Fruit fly (Drosophila melanogaster): ENCODE results near the gene Nubp2.

Gene Nubp2

DNA sequence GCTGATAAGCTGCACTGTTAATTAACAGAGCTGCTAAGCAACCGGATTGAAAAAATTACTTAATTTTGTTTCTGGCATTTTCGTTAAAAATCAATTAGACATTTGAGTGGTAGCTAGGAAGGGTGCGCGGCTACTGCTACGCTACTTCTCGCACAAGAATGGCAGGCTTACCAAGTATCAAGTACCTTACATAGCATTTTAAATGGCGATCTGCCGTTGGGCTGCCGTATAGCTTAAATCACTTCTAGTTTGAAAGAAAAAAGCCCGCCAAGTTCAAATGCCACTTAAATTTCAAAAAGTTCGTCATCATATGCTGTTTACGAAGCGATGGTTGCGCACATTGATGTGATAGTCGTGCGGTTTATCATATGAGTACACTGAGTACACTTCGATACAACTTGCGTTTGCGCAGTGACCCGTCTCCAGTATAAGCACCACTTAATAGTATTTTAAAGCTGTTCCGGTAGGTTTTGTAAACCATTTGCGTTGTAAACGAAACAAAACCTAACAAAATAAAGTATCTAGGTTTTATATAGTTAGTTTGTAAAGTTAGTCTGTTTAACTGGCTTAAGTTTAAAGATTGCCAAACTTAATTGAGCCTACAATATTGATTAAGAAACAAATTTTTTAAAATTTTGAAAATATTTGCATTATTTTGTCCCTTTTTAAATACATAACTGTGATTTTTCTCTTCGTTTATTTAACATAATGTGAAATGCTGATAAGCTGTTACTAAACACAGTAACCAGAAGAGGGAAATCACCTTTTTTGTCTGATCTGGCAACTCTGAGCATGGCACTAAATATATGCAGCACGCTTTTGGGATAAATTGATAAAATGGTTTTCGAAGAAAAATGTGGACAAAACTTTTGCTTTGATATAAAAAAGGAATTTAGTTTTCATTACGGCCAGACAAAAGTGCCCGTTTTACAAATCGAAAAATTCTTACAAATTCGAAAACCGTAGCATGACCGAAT, 14.9 kb downstream of the Nubp2 start:
- no peak for TF ChIP-seq ovo (GFP tag; optimal IDR thresholded peaks at IDR 0.05)
- no peak for TF ChIP-seq tj (GFP tag; optimal IDR thresholded peaks at IDR 0.05)
- TF ChIP-seq CG1620 (GFP tag; optimal IDR thresholded peaks at IDR 0.05): no peak
- TF ChIP-seq Crg-1 (GFP tag; optimal IDR thresholded peaks at IDR 0.05): no peak
- TF ChIP-seq bab1 (GFP tag; optimal IDR thresholded peaks at IDR 0.05): peak; percentile 4

DNA sequence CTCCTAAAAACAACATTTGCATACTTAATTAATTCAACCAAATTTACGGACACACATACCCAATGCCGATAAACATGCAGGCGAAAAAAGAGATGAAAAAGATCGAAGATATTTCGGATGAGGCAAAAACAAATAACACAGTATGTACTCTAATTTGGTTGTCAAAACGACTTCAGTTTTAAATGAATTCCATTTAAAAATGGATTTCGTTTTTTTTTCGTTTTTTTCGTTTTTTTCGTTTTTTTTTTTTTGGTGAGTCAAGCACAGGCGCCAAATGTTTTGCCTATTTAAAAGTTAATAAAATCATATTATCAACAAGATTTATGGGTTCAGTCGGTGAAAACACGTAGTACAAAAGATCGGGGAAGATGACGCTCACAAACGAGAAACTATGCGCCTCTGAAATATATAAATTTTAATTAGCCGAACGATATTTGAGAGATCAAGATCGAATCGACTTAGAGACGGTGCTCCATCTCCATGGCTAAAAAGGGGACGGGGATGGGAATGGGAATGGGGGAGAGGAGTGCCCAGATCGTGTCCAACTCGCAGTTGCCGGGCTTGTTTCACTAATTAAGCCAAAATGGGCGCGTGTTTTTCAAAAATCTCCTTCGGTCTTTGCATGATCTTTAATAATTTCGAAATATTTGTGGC, 22.0 kb downstream of the Nubp2 start:
- TF ChIP-seq CG33017 (tag; optimal IDR thresholded peaks at IDR 0.05) (no peak), Crg-1 (GFP tag; optimal IDR thresholded peaks at IDR 0.05) (no peak), Clk (GFP tag; optimal IDR thresholded peaks at IDR 0.05) (no peak), Hr96 (GFP tag; optimal IDR thresholded peaks at IDR 0.05) (no peak), tj (GFP tag; optimal IDR thresholded peaks at IDR 0.05) (no peak), CG7045 (GFP tag; optimal IDR thresholded peaks at IDR 0.05) (no peak), CG1620 (GFP tag; optimal IDR thresholded peaks at IDR 0.05) (no peak), ovo (GFP tag; optimal IDR thresholded peaks at IDR 0.05) (no peak), toe (GFP tag; optimal IDR thresholded peaks at IDR 0.05) (no peak)

DNA sequence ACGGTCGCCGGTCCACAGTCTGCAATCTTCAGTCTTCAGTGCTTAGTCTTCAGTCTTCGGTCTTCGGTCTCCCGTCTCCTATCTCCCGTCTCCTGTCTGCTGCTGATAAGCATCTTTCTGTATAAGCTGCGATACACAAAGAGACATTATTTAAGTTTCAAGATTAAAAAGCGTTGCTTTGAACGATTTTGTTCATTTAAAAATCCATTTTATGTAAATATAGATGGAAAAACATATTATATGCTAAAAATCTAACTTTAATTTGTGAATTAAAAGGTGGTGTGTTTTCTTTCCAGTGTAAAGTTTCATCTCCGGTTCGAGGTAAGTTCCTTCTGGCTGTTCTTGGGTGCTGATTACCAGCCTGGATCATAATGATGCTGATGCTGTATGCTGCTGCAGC, 23.0 kb downstream of the Nubp2 start:
- no peak for TF ChIP-seq toe (GFP tag; optimal IDR thresholded peaks at IDR 0.05)
- no peak for TF ChIP-seq Crg-1 (GFP tag; optimal IDR thresholded peaks at IDR 0.05)
- no peak for TF ChIP-seq CG12768 (GFP tag; optimal IDR thresholded peaks at IDR 0.05)
- TF ChIP-seq Hr96 (GFP tag; optimal IDR thresholded peaks at IDR 0.05): no peak
- no peak for TF ChIP-seq bab1 (GFP tag; optimal IDR thresholded peaks at IDR 0.05)
- no peak for TF ChIP-seq CG5204 (GFP tag; optimal IDR thresholded peaks at IDR 0.05)
- TF ChIP-seq cic (GFP tag; optimal IDR thresholded peaks at IDR 0.05): no peak
- TF ChIP-seq CG14711 (tag; optimal IDR thresholded peaks at IDR 0.05): no peak
- no peak for TF ChIP-seq CG1620 (GFP tag; optimal IDR thresholded peaks at IDR 0.05)
- TF ChIP-seq CG7101 (tag; optimal IDR thresholded peaks at IDR 0.05): no peak
- no peak for TF ChIP-seq ovo (GFP tag; optimal IDR thresholded peaks at IDR 0.05)
- TF ChIP-seq CG7045 (GFP tag; optimal IDR thresholded peaks at IDR 0.05): no peak
- no peak for TF ChIP-seq Clk (GFP tag; optimal IDR thresholded peaks at IDR 0.05)
- TF ChIP-seq tj (GFP tag; optimal IDR thresholded peaks at IDR 0.05): no peak
- TF ChIP-seq kay (GFP tag; ENCODE audit: borderline replicate concordance): no peak
- no peak for TF ChIP-seq Mnt (GFP tag; optimal IDR thresholded peaks at IDR 0.05)
- no peak for TF ChIP-seq CG33017 (tag; optimal IDR thresholded peaks at IDR 0.05)
- TF ChIP-seq pad (GFP tag; optimal IDR thresholded peaks at IDR 0.05): no peak
- TF ChIP-seq cnc (optimal IDR thresholded peaks at IDR 0.05): no peak

dm6 chr3L:20551862-20552261, 25.5 kb downstream of the Nubp2 start:
- TF ChIP-seq kay (GFP tag; ENCODE audit: borderline replicate concordance): no peak
- no peak for TF ChIP-seq CG11617 (GFP tag; optimal IDR thresholded peaks at IDR 0.05)
- no peak for TF ChIP-seq Clk (GFP tag; optimal IDR thresholded peaks at IDR 0.05)
- TF ChIP-seq CG33017 (tag; optimal IDR thresholded peaks at IDR 0.05): no peak
- TF ChIP-seq CG1620 (GFP tag; optimal IDR thresholded peaks at IDR 0.05): no peak
- no peak for TF ChIP-seq toe (GFP tag; optimal IDR thresholded peaks at IDR 0.05)
- no peak for TF ChIP-seq CG12768 (GFP tag; optimal IDR thresholded peaks at IDR 0.05)
- no peak for TF ChIP-seq pad (GFP tag; optimal IDR thresholded peaks at IDR 0.05)
- TF ChIP-seq cic (GFP tag; optimal IDR thresholded peaks at IDR 0.05): no peak
- no peak for TF ChIP-seq Hr96 (GFP tag; optimal IDR thresholded peaks at IDR 0.05)
- TF ChIP-seq Mnt (GFP tag; optimal IDR thresholded peaks at IDR 0.05): no peak

DNA sequence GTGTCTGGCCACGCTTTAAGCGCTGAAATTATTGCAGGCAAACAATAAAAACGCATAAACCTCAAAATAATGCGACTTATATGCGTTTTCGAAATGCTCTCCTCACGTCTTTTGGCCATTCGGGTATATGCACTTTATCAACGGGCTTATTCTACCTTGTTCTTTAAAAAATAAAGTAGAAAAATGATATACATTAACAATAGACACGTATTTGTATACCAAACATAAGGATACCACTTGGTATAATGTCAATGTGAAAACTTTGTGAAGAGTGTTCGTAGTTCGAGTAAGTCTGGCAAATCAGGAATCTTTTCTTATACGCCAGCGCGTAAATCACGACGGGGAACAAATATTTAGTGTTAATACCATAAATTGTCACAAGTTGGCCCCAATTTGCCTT, 30.0 kb downstream of the Nubp2 start:
- TF ChIP-seq kay (GFP tag; ENCODE audit: borderline replicate concordance) (no peak), CG14711 (tag; optimal IDR thresholded peaks at IDR 0.05) (no peak), bab1 (GFP tag; optimal IDR thresholded peaks at IDR 0.05) (no peak), ovo (GFP tag; optimal IDR thresholded peaks at IDR 0.05) (no peak), Hr96 (GFP tag; optimal IDR thresholded peaks at IDR 0.05) (no peak), CG7101 (tag; optimal IDR thresholded peaks at IDR 0.05) (no peak), CG7045 (GFP tag; optimal IDR thresholded peaks at IDR 0.05) (no peak), CG11617 (GFP tag; optimal IDR thresholded peaks at IDR 0.05) (no peak), Clk (GFP tag; optimal IDR thresholded peaks at IDR 0.05) (no peak), CG33017 (tag; optimal IDR thresholded peaks at IDR 0.05) (no peak), cnc (optimal IDR thresholded peaks at IDR 0.05) (no peak), CG5204 (GFP tag; optimal IDR thresholded peaks at IDR 0.05) (no peak), toe (GFP tag; optimal IDR thresholded peaks at IDR 0.05) (no peak), pad (GFP tag; optimal IDR thresholded peaks at IDR 0.05) (no peak), cic (GFP tag; optimal IDR thresholded peaks at IDR 0.05) (no peak), CG12768 (GFP tag; optimal IDR thresholded peaks at IDR 0.05) (no peak), tj (GFP tag; optimal IDR thresholded peaks at IDR 0.05) (no peak), Mnt (GFP tag; optimal IDR thresholded peaks at IDR 0.05) (no peak)

- TF ChIP-seq Clk (GFP tag; optimal IDR thresholded peaks at IDR 0.05) (no peak), bab1 (GFP tag; optimal IDR thresholded peaks at IDR 0.05) (no peak), cic (GFP tag; optimal IDR thresholded peaks at IDR 0.05) (no peak), CG12768 (GFP tag; optimal IDR thresholded peaks at IDR 0.05) (no peak), pad (GFP tag; optimal IDR thresholded peaks at IDR 0.05) (no peak), cnc (optimal IDR thresholded peaks at IDR 0.05) (no peak)
Measured at dm6 chr3L:20557065-20557464, 30.7 kb downstream of the Nubp2 start.
